Fruit fly (Drosophila melanogaster): Measurements from ENCODE around the gene CG32485.

CG32485 gene

dm6 chr3L:3037822-3038563 lies 12.1 kb upstream of the CG32485 start (continued):
- TF ChIP-seq zen2 (GFP tag; IDR thresholded peaks at IDR 0.05; ENCODE audit: partially characterized antibody) = no peak
- no peak for TF ChIP-seq danr (GFP tag; IDR thresholded peaks at IDR 0.05)
- 0 out of 2 replicates have a peak, but pooled peaks have one; percentile 50 for TF ChIP-seq Xrp1 (GFP tag; IDR thresholded peaks at IDR 0.05)
- TF ChIP-seq wek (GFP tag; optimal IDR thresholded peaks at IDR 0.05) = no peak
- no peak for TF ChIP-seq Vsx1 (GFP tag; optimal IDR thresholded peaks at IDR 0.05)
- no peak for TF ChIP-seq CG31388 (GFP tag; optimal IDR thresholded peaks at IDR 0.05)
- no peak for TF ChIP-seq gro (GFP tag; optimal IDR thresholded peaks at IDR 0.05)
- TF ChIP-seq cg (GFP tag; optimal IDR thresholded peaks at IDR 0.05) = peak; percentile 11
- no peak for TF ChIP-seq Ssrp (tag; optimal IDR thresholded peaks at IDR 0.05)
- TF ChIP-seq CG2202 (tag; optimal IDR thresholded peaks at IDR 0.05) = no peak
- TF ChIP-seq CG4282 (GFP tag; optimal IDR thresholded peaks at IDR 0.05) = no peak
- TF ChIP-seq CG7357 (GFP tag; IDR thresholded peaks at IDR 0.05) = no peak
- TF ChIP-seq ara (GFP tag; IDR thresholded peaks at IDR 0.05) = no peak
- peak; percentile 86 for TF ChIP-seq cad (GFP tag; optimal IDR thresholded peaks at IDR 0.05)
- no peak for TF ChIP-seq CG10274 (GFP tag; optimal IDR thresholded peaks at IDR 0.05)
- no peak for TF ChIP-seq Xbp1 (GFP tag; optimal IDR thresholded peaks at IDR 0.05)
- TF ChIP-seq CG13894 (tag; optimal IDR thresholded peaks at IDR 0.05) = no peak
- no peak for TF ChIP-seq CG1233 (GFP tag; optimal IDR thresholded peaks at IDR 0.05)
- TF ChIP-seq CG1602 (GFP tag; optimal IDR thresholded peaks at IDR 0.05) = no peak
- no peak for TF ChIP-seq CG9437 (GFP tag; optimal IDR thresholded peaks at IDR 0.05)
- no peak for TF ChIP-seq CG1647 (GFP tag; optimal IDR thresholded peaks at IDR 0.05)
- TF ChIP-seq sima (GFP tag; optimal IDR thresholded peaks at IDR 0.05) = no peak
- peak; percentile 23; the same call in 1 of the 2 replicates for TF ChIP-seq ato (GFP tag; IDR thresholded peaks at IDR 0.05; ENCODE audit: partially characterized antibody)
- TF ChIP-seq chif (GFP tag; optimal IDR thresholded peaks at IDR 0.05) = no peak
- TF ChIP-seq CG16863 (GFP tag; optimal IDR thresholded peaks at IDR 0.05) = no peak
- peak; percentile 34 for TF ChIP-seq exex (tag; optimal IDR thresholded peaks at IDR 0.05)
- TF ChIP-seq Ravus (GFP tag; IDR thresholded peaks at IDR 0.05) = no peak
- TF ChIP-seq NC2β (GFP tag; optimal IDR thresholded peaks at IDR 0.05) = no peak
- TF ChIP-seq Max (GFP tag; optimal IDR thresholded peaks at IDR 0.05) = no peak
- TF ChIP-seq D19A (tag; optimal IDR thresholded peaks at IDR 0.05) = no peak
- TF ChIP-seq CG5245 (GFP tag; optimal IDR thresholded peaks at IDR 0.05) = no peak
- TF ChIP-seq CG15011 (GFP tag; optimal IDR thresholded peaks at IDR 0.05) = no peak
- TF ChIP-seq Ada2b (GFP tag; IDR thresholded peaks at IDR 0.05) = no peak
- TF ChIP-seq jigr1 (GFP tag; IDR thresholded peaks at IDR 0.05) = no peak
- TF ChIP-seq H2.0 (GFP tag; IDR thresholded peaks at IDR 0.05) = no peak
- TF ChIP-seq CG4730 (GFP tag; IDR thresholded peaks at IDR 0.05) = no peak
- TF ChIP-seq Spps (tag; optimal IDR thresholded peaks at IDR 0.05) = no peak
- TF ChIP-seq pfk (GFP tag; optimal IDR thresholded peaks at IDR 0.05) = no peak
- TF ChIP-seq gfzf (GFP tag; optimal IDR thresholded peaks at IDR 0.05) = no peak
- TF ChIP-seq CG3281 (GFP tag; optimal IDR thresholded peaks at IDR 0.05) = no peak
- TF ChIP-seq CG7786 (GFP tag; optimal IDR thresholded peaks at IDR 0.05) = no peak
- no peak for TF ChIP-seq Bteb2 (GFP tag; optimal IDR thresholded peaks at IDR 0.05)
- TF ChIP-seq CG3163 (GFP tag; optimal IDR thresholded peaks at IDR 0.05) = no peak
- TF ChIP-seq dm (GFP tag; optimal IDR thresholded peaks at IDR 0.05) = no peak
- TF ChIP-seq ttk (GFP tag; IDR thresholded peaks at IDR 0.05) = no peak
- TF ChIP-seq CG15269 (tag; optimal IDR thresholded peaks at IDR 0.05) = peak; percentile 30
- TF ChIP-seq Hr78 (GFP tag; optimal IDR thresholded peaks at IDR 0.05) = no peak
- TF ChIP-seq Kr (GFP tag; optimal IDR thresholded peaks at IDR 0.05) = peak; percentile 64
- TF ChIP-seq salm (tag; optimal IDR thresholded peaks at IDR 0.05) = no peak
- no peak for TF ChIP-seq lov (optimal IDR thresholded peaks at IDR 0.05)
- TF ChIP-seq lov (GFP tag; IDR thresholded peaks at IDR 0.05) = 0 out of 3 replicates have a peak, but pooled peaks have one; percentile 26

All from whole organism, embryonic.